Worm (Caenorhabditis elegans) whole organism, mixed stage, embryonic: Measurements from ENCODE around the gene D2024.4.

Source experiments
- bed-3 ChIP-seq: fragments of 200-800 bp; sonication (Bioruptor generic); optimal IDR thresholded peaks from 3 replicates; lab custom pipeline; 2018; ENCODE audit warnings: mild to moderate bottlenecking, missing genetic modification characterization, moderate library complexity, missing compliant biosample characterization
- blmp-1 ChIP-seq: fragments of 150-350 bp; optimal IDR thresholded peaks from 2 replicates; lab custom pipeline; 2014; ENCODE audit warnings: missing biosample characterization, missing genetic modification characterization
- ceh-39 ChIP-seq: fragments of 150-350 bp; optimal IDR thresholded peaks from 2 replicates; lab custom pipeline; 2014; ENCODE audit warnings: missing biosample characterization, missing genetic modification characterization
- ces-1 ChIP-seq: fragments of 150-350 bp; optimal IDR thresholded peaks from 2 replicates; lab custom pipeline; 2014; ENCODE audit warnings: missing biosample characterization, missing genetic modification reagents, missing genetic modification characterization
- elt-1 ChIP-seq: sonication (generic microtip); optimal IDR thresholded peaks from 2 replicates; lab custom pipeline; 2017; ENCODE audit warnings: missing genetic modification characterization, mild to moderate bottlenecking, missing compliant biosample characterization, antibody characterized with exemption, moderate library complexity, borderline replicate concordance; ENCODE audit not compliant: insufficient read depth
- lsy-2 ChIP-seq: fragments of 150-350 bp; optimal IDR thresholded peaks from 2 replicates; lab custom pipeline; 2014; ENCODE audit warnings: missing biosample characterization, missing genetic modification characterization
- nhr-12 ChIP-seq: fragments of 150-350 bp; optimal IDR thresholded peaks from 2 replicates; lab custom pipeline; 2014; ENCODE audit warnings: missing biosample characterization, missing genetic modification characterization
- nhr-237 ChIP-seq: fragments of 150-350 bp; optimal IDR thresholded peaks from 2 replicates; lab custom pipeline; 2014; ENCODE audit warnings: missing biosample characterization, missing genetic modification characterization
- nhr-28 ChIP-seq: fragments of 150-350 bp; optimal IDR thresholded peaks from 2 replicates; lab custom pipeline; 2014; ENCODE audit warnings: missing biosample characterization, missing genetic modification characterization
- nhr-76 ChIP-seq: sonication (generic microtip); optimal IDR thresholded peaks from 2 replicates; lab custom pipeline; 2017; ENCODE audit warnings: missing biosample characterization, missing genetic modification characterization
- pha-4 ChIP-seq: fragments of 150-350 bp; optimal IDR thresholded peaks from 2 replicates; lab custom pipeline; 2018; ENCODE audit warnings: missing biosample characterization, missing genetic modification reagents, missing genetic modification characterization
- snpc-4 ChIP-seq: fragments of 150-350 bp; optimal IDR thresholded peaks from 2 replicates; lab custom pipeline; 2014; ENCODE audit warnings: missing biosample characterization, missing genetic modification characterization
- sptf-1 ChIP-seq: sonication (generic microtip); optimal IDR thresholded peaks from 2 replicates; lab custom pipeline; 2017; ENCODE audit warnings: mild to moderate bottlenecking, missing genetic modification characterization, moderate library complexity, missing compliant biosample characterization

ce11 chrIV:7196853-7197252, 34.2 kb upstream of the D2024.4 start, which contains the start of gene unc-8:
- TF ChIP-seq pha-4 = no peak
- no peak for TF ChIP-seq nhr-76 (tag; lab: Kevin White, UChicago)
- no peak for TF ChIP-seq sptf-1 (tag; lab: Kevin White, UChicago)
- TF ChIP-seq nhr-28 (tag; lab: Kevin White, UChicago) = no peak
- no peak for TF ChIP-seq blmp-1
- no peak for TF ChIP-seq snpc-4 (tag; lab: Kevin White, UChicago)
- no peak for TF ChIP-seq nhr-237 (tag; lab: Kevin White, UChicago)
- TF ChIP-seq ces-1 (GFP tag; lab: Kevin White, UChicago) = no peak
- TF ChIP-seq ceh-39 (tag; lab: Kevin White, UChicago) = no peak
- no peak for TF ChIP-seq bed-3
- no peak for TF ChIP-seq nhr-12 (tag; lab: Kevin White, UChicago)
- TF ChIP-seq lsy-2 = no peak
- no peak for TF ChIP-seq elt-1 (tag; lab: Kevin White, UChicago)
